Worm (Caenorhabditis elegans): ENCODE measurements around the gene him-14.

- no peak for TF ChIP-seq F13C5.2 (tag; optimal IDR thresholded peaks at IDR 0.05)
- TF ChIP-seq ama-1 (optimal IDR thresholded peaks at IDR 0.05) = no peak
- TF ChIP-seq flt-1 (GFP tag; IDR thresholded peaks at IDR 0.05) = no peak
- TF ChIP-seq hmbx-1 (tag; optimal IDR thresholded peaks at IDR 0.05) = no peak
- TF ChIP-seq sea-1 (GFP tag; conservative IDR thresholded peaks at IDR 0.05) = no peak
- no peak for TF ChIP-seq tbx-11 (GFP tag; IDR thresholded peaks at IDR 0.05)
- no peak for TF ChIP-seq ets-7 (tag; optimal IDR thresholded peaks at IDR 0.05)
- no peak for TF ChIP-seq ceh-36 (tag; optimal IDR thresholded peaks at IDR 0.05)
- no peak for TF ChIP-seq aly-1 (tag; optimal IDR thresholded peaks at IDR 0.05)
- no peak for TF ChIP-seq tra-4 (tag; optimal IDR thresholded peaks at IDR 0.05)
- TF ChIP-seq hnd-1 (tag; optimal IDR thresholded peaks at IDR 0.05) = no peak
Measured at ce11 chrII:7075564-7076228, 5.9 kb upstream of the him-14 start, which contains the start of gene T02G5.7.

Measured in whole organism, early embryonic.